Worm (Caenorhabditis elegans) whole organism, early embryonic: ENCODE data around the gene F41G3.5.

Source experiments
- B0310.2 ChIP-seq: sonication (generic microtip); optimal IDR thresholded peaks from 2 replicates; lab custom pipeline; 2016; ENCODE audit warnings: mild to moderate bottlenecking, missing genetic modification characterization, missing compliant biosample characterization
- F13C5.2 ChIP-seq: sonication (generic microtip); optimal IDR thresholded peaks from 2 replicates; lab custom pipeline; 2017; ENCODE audit warnings: mild to moderate bottlenecking, missing genetic modification characterization, inconsistent platforms, missing compliant biosample characterization
- aly-1 ChIP-seq: sonication (generic microtip); optimal IDR thresholded peaks from 2 replicates; lab custom pipeline; 2016; ENCODE audit warnings: missing genetic modification characterization, missing compliant biosample characterization
- ama-1 ChIP-seq: fragments of 150-350 bp; optimal IDR thresholded peaks from 2 replicates; lab custom pipeline; 2014
- ceh-13 ChIP-seq: fragments of 200-800 bp; sonication (Bioruptor generic); optimal IDR thresholded peaks from 2 replicates; lab custom pipeline; 2018; ENCODE audit warnings: mild to moderate bottlenecking, missing genetic modification characterization, missing compliant biosample characterization
- ceh-36 ChIP-seq: sonication (generic microtip); optimal IDR thresholded peaks from 2 replicates; lab custom pipeline; 2016; ENCODE audit warnings: missing genetic modification characterization, inconsistent platforms, missing compliant biosample characterization
- ets-7 ChIP-seq: sonication (generic microtip); optimal IDR thresholded peaks from 2 replicates; lab custom pipeline; 2016; ENCODE audit warnings: missing genotype, missing genetic modification characterization, missing compliant biosample characterization
- flt-1 ChIP-seq: fragments of 200-800 bp; sonication (Bioruptor generic); IDR thresholded peaks from 2 replicates; pipeline ENCODE4 v1.3.6; 2022; ENCODE audit warnings: missing genetic modification characterization, missing compliant biosample characterization
- hmbx-1 ChIP-seq: sonication (generic microtip); optimal IDR thresholded peaks from 2 replicates; lab custom pipeline; 2016; ENCODE audit warnings: mild to moderate bottlenecking, missing genetic modification characterization, missing compliant biosample characterization
- hmg-4 ChIP-seq: fragments of 200-800 bp; sonication (Bioruptor generic); optimal IDR thresholded peaks from 2 replicates; lab custom pipeline; 2018; ENCODE audit warnings: mild to moderate bottlenecking, missing genetic modification characterization, missing compliant biosample characterization
- hnd-1 ChIP-seq: sonication (generic microtip); optimal IDR thresholded peaks from 2 replicates; lab custom pipeline; 2016; ENCODE audit warnings: missing genetic modification characterization, missing compliant biosample characterization
- pes-1 ChIP-seq: fragments of 200-800 bp; sonication (Bioruptor generic); IDR thresholded peaks from 2 replicates; pipeline ENCODE4 v1.3.6; 2022; ENCODE audit warnings: missing genetic modification reagents, missing genetic modification characterization, missing compliant biosample characterization
- scrt-1 ChIP-seq: fragments of 200-800 bp; sonication (Bioruptor generic); IDR thresholded peaks from 2 replicates; pipeline ENCODE4 v1.3.6; 2022; ENCODE audit warnings: missing genetic modification characterization, missing compliant biosample characterization
- sea-1 ChIP-seq: fragments of 200-800 bp; sonication (Bioruptor generic); conservative IDR thresholded peaks from 2 replicates; pipeline ENCODE4 v1.3.6; 2022; ENCODE audit warnings: missing genetic modification characterization, missing compliant biosample characterization
- tbx-11 ChIP-seq: fragments of 200-800 bp; sonication (Bioruptor generic); IDR thresholded peaks from 2 replicates; pipeline ENCODE4 v1.3.6; 2022; ENCODE audit warnings: missing genetic modification characterization, missing compliant biosample characterization
- tbx-37 ChIP-seq: fragments of 200-800 bp; sonication (Bioruptor generic); conservative IDR thresholded peaks from 2 replicates; pipeline ENCODE4 v1.3.6; 2022; ENCODE audit warnings: missing genetic modification reagents, missing genetic modification characterization, missing compliant biosample characterization
- tra-4 ChIP-seq: sonication (generic microtip); optimal IDR thresholded peaks from 2 replicates; lab custom pipeline; 2017; ENCODE audit warnings: missing genetic modification characterization, missing compliant biosample characterization

The F41G3.5 gene

ce11 chrII:6746404-6746803 lies at the start of gene F41G3.5:
Gene F41G3.5, plus strand, starts transcription at chrII:6746704.
- TF ChIP-seq tbx-11 (GFP tag; lab: Robert Waterston, UW) (no peak), B0310.2 (tag; lab: Kevin White, UChicago) (no peak), ama-1 (no peak), aly-1 (tag; lab: Kevin White, UChicago) (no peak), tra-4 (tag; lab: Kevin White, UChicago) (no peak), flt-1 (GFP tag; lab: Robert Waterston, UW) (no peak), ets-7 (tag; lab: Kevin White, UChicago) (no peak)

DNA sequence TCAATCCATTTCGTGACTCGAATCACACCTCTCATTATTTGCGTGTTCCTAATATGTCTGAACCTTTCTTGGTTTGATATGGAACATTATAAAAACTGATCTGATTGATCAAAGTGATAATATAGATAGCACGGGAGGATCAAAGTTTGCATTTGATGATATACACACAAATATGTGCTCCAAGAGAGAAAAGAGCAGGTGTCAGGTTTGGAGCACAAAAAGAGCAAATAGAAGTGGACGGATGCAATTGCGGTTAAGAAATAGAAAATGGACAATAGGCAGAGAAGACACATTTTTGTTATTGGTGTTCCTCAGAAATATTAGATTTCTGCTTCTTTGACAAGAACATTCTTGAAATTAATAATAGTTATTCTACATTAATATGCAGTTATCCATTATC lies 47.7 kb upstream of the F41G3.5 start, which contains the start of gene C18H9.1:
Gene C18H9.1, plus strand, starts transcription at position 301 of the 400 bp plus-strand sequence.
- no peak for TF ChIP-seq ets-7 (tag; lab: Kevin White, UChicago)
- TF ChIP-seq ama-1: no peak
- TF ChIP-seq ceh-36 (tag; lab: Kevin White, UChicago): no peak
- no peak for TF ChIP-seq flt-1 (GFP tag; lab: Robert Waterston, UW)
- TF ChIP-seq tbx-11 (GFP tag; lab: Robert Waterston, UW): no peak
- TF ChIP-seq hmg-4 (GFP tag; lab: Kevin White, UChicago): no peak
- no peak for TF ChIP-seq ceh-13
- TF ChIP-seq pes-1 (GFP tag; lab: Robert Waterston, UW): no peak
- TF ChIP-seq tra-4 (tag; lab: Kevin White, UChicago): no peak
- TF ChIP-seq aly-1 (tag; lab: Kevin White, UChicago): no peak
- TF ChIP-seq F13C5.2 (tag; lab: Kevin White, UChicago): no peak
- TF ChIP-seq scrt-1 (GFP tag; lab: Robert Waterston, UW): no peak
- no peak for TF ChIP-seq tbx-37 (GFP tag; lab: Robert Waterston, UW)
- no peak for TF ChIP-seq B0310.2 (tag; lab: Kevin White, UChicago)
- TF ChIP-seq sea-1 (GFP tag; lab: Robert Waterston, UW): no peak
- no peak for TF ChIP-seq hmbx-1
- TF ChIP-seq hnd-1 (tag; lab: Kevin White, UChicago): no peak

DNA sequence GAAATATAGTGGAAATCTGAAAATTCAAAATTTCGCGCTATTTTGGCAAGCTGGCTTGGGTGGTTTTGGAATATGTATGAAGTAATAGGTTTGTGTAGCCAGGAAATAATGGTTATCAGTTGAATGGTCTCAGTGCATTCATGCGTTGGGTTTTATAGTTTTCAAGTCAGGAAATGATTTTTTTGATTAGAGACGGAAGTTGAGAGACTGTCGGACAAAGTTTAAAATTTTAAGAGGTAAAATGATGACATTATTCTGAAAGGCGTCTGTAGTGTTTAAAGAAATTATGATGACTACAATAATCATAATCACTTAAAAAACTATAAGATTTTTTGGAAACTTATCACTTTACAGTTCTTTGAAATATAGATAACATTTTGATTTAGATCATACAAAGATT lies 45.0 kb upstream of the F41G3.5 start, which contains the start of gene C18H9.6:
Gene C18H9.6, minus strand, starts transcription at position 129 of the 400 bp plus-strand sequence.
- TF ChIP-seq ceh-36 (tag; lab: Kevin White, UChicago) (no peak), ama-1 (no peak), hnd-1 (tag; lab: Kevin White, UChicago) (no peak), F13C5.2 (tag; lab: Kevin White, UChicago) (no peak), tra-4 (tag; lab: Kevin White, UChicago) (no peak), hmbx-1 (no peak), tbx-11 (GFP tag; lab: Robert Waterston, UW) (no peak), ceh-13 (no peak), pes-1 (GFP tag; lab: Robert Waterston, UW) (no peak), B0310.2 (tag; lab: Kevin White, UChicago) (no peak), scrt-1 (GFP tag; lab: Robert Waterston, UW) (no peak), flt-1 (GFP tag; lab: Robert Waterston, UW) (no peak), aly-1 (tag; lab: Kevin White, UChicago) (no peak), sea-1 (GFP tag; lab: Robert Waterston, UW) (no peak), tbx-37 (GFP tag; lab: Robert Waterston, UW) (no peak)

ce11 chrII:6705593-6706228 lies 40.8 kb upstream of the F41G3.5 start, which contains the start of gene rpy-1:
Gene rpy-1, minus strand, starts transcription at chrII:6705643.
- TF ChIP-seq hmbx-1: no peak
- TF ChIP-seq flt-1 (GFP tag; lab: Robert Waterston, UW): no peak
- no peak for TF ChIP-seq B0310.2 (tag; lab: Kevin White, UChicago)
- no peak for TF ChIP-seq F13C5.2 (tag; lab: Kevin White, UChicago)
- no peak for TF ChIP-seq aly-1 (tag; lab: Kevin White, UChicago)
- no peak for TF ChIP-seq ets-7 (tag; lab: Kevin White, UChicago)
- no peak for TF ChIP-seq tra-4 (tag; lab: Kevin White, UChicago)
- no peak for TF ChIP-seq tbx-37 (GFP tag; lab: Robert Waterston, UW)
- TF ChIP-seq hnd-1 (tag; lab: Kevin White, UChicago): no peak
- TF ChIP-seq scrt-1 (GFP tag; lab: Robert Waterston, UW): no peak
- TF ChIP-seq ceh-13: no peak
- no peak for TF ChIP-seq ama-1
- TF ChIP-seq tbx-11 (GFP tag; lab: Robert Waterston, UW): no peak
- no peak for TF ChIP-seq hmg-4 (GFP tag; lab: Kevin White, UChicago)
- TF ChIP-seq sea-1 (GFP tag; lab: Robert Waterston, UW): no peak
- TF ChIP-seq ceh-36 (tag; lab: Kevin White, UChicago): no peak
- TF ChIP-seq pes-1 (GFP tag; lab: Robert Waterston, UW): no peak

- no peak for TF ChIP-seq B0310.2 (tag; lab: Kevin White, UChicago)
- TF ChIP-seq hmbx-1: no peak
- no peak for TF ChIP-seq ets-7 (tag; lab: Kevin White, UChicago)
- TF ChIP-seq sea-1 (GFP tag; lab: Robert Waterston, UW): no peak
- TF ChIP-seq ama-1: no peak
Observed at ce11 chrII:6706552-6707091, 39.9 kb upstream of the F41G3.5 start.

DNA sequence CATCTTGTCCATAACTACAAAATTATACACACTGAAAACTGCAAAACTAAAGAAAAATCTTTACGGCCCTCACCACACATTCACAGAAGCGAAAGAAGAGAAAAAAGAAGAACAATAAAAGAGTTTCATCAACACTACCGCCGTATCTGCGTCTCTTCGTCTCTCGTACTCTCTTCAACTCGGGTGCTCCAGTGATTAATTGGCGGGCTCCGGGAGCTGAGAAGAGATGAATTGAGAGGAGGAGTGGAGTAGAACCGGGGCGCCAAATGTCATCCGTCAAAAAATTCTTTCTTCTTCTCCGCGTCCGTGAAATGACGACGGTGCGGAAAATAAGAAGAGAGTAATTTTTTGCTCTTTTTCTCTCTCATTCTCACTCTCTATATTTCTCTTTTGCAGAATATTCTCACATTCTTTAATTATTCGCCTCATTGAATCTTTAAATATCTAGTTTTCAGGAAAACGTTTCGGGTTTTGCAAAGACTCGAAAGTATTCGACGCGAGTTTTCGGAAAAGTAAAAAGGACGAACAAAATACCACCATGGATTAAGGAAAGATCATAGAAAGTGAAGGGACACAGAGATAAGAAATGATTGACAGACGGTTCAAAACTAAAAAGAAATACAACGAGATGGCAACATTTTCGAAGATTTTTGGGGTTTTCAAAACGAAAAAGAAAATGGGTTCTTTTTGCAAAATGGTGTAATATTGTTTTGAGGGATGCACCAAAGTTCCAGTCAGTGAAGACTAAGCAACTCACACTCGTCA lies 38.8 kb upstream of the F41G3.5 start:
- no peak for TF ChIP-seq hnd-1 (tag; lab: Kevin White, UChicago)
- TF ChIP-seq ceh-36 (tag; lab: Kevin White, UChicago): no peak
- no peak for TF ChIP-seq sea-1 (GFP tag; lab: Robert Waterston, UW)
- no peak for TF ChIP-seq tbx-11 (GFP tag; lab: Robert Waterston, UW)
- no peak for TF ChIP-seq hmbx-1
- no peak for TF ChIP-seq scrt-1 (GFP tag; lab: Robert Waterston, UW)
- no peak for TF ChIP-seq tra-4 (tag; lab: Kevin White, UChicago)
- no peak for TF ChIP-seq hmg-4 (GFP tag; lab: Kevin White, UChicago)
- no peak for TF ChIP-seq flt-1 (GFP tag; lab: Robert Waterston, UW)
- TF ChIP-seq aly-1 (tag; lab: Kevin White, UChicago): no peak
- TF ChIP-seq ets-7 (tag; lab: Kevin White, UChicago): no peak
